Worm (Caenorhabditis elegans): ENCODE results near the gene emc-5.

Gene emc-5

DNA sequence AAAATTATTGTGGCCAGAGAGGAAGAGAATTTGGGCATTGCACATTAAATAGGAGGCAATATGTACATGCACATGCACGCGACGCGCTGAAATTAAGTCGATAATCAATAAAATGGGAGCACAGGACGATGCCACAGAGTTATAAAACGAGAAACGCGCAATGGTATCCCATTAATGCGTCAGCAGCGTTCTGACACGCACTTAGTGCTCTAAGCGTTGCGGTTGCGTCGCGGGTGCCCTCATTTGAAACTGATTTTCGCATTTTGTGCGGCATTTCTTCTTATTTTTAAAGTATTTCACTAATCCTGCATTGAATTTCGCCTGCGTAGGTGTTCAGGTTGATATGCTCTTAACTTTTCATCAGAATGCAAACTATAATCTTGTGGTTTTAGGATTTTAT is 43.6 kb upstream of the emc-5 start, which contains the start of gene rsp-1 (continued):
- TF ChIP-seq B0035.1 (tag; optimal IDR thresholded peaks at IDR 0.05) (peak; percentile 14), dpff-1 (tag; optimal IDR thresholded peaks at IDR 0.05) (no peak), madf-8 (GFP tag; conservative IDR thresholded peaks at IDR 0.05) (peak; percentile 57), ztf-22 (GFP tag; optimal IDR thresholded peaks at IDR 0.05) (no peak), mcd-1 (GFP tag; IDR thresholded peaks at IDR 0.05) (peak; percentile 90), aptf-2 (GFP tag; conservative IDR thresholded peaks at IDR 0.05) (no peak), C06A6.2 (GFP tag; conservative IDR thresholded peaks at IDR 0.05) (peak; percentile 45; the same call in 1 of the 2 replicates), dox-1 (GFP tag; IDR thresholded peaks at IDR 0.05) (peak; percentile 95), lag-1 (GFP tag; IDR thresholded peaks at IDR 0.05) (0 out of 2 replicates have a peak, but pooled peaks have one; percentile 48), ccch-3 (GFP tag; optimal IDR thresholded peaks at IDR 0.05) (no peak), B0336.3 (GFP tag; IDR thresholded peaks at IDR 0.05) (peak; percentile 83), ceh-40 (GFP tag; IDR thresholded peaks at IDR 0.05) (no peak), cebp-1 (GFP tag; IDR thresholded peaks at IDR 0.05) (peak; percentile 52), cebp-1 (tag; optimal IDR thresholded peaks at IDR 0.05) (peak; percentile 89), F39B2.1 (GFP tag; IDR thresholded peaks at IDR 0.05) (no peak), F57A8.1 (GFP tag; optimal IDR thresholded peaks at IDR 0.05) (no peak), hsf-1 (GFP tag; IDR thresholded peaks at IDR 0.05) (peak; percentile 12; the same call in 1 of the 2 replicates), attf-3 (GFP tag; conservative IDR thresholded peaks at IDR 0.05) (peak; percentile 79), hmg-1.2 (GFP tag; IDR thresholded peaks at IDR 0.05) (peak; percentile 61), ztf-18 (tag; optimal IDR thresholded peaks at IDR 0.05) (peak; percentile 99), ama-1 (optimal IDR thresholded peaks at IDR 0.05) (no peak), ama-1 (GFP tag; optimal IDR thresholded peaks at IDR 0.05) (no peak), mes-4 (tag; optimal IDR thresholded peaks at IDR 0.05) (no peak), B0261.1 (tag; optimal IDR thresholded peaks at IDR 0.05) (peak; percentile 12), hrde-1 (tag; optimal IDR thresholded peaks at IDR 0.05; ENCODE audit: borderline replicate concordance) (peak; percentile 36), zim-3 (tag; optimal IDR thresholded peaks at IDR 0.05) (no peak), F55B11.4 (tag; optimal IDR thresholded peaks at IDR 0.05; ENCODE audit: borderline replicate concordance, insufficient read depth) (no peak), ztf-26 (tag; optimal IDR thresholded peaks at IDR 0.05) (peak; percentile 71), athp-1 (tag; optimal IDR thresholded peaks at IDR 0.05) (peak; percentile 82), ceh-58 (GFP tag; IDR thresholded peaks at IDR 0.05) (no peak), T26A5.8 (tag; optimal IDR thresholded peaks at IDR 0.05) (no peak), madf-10 (tag; optimal IDR thresholded peaks at IDR 0.05) (peak; percentile 80), snpc-3.4 (tag; optimal IDR thresholded peaks at IDR 0.05) (peak; percentile 81), K12H6.12 (tag; optimal IDR thresholded peaks at IDR 0.05) (peak; percentile 80), ceh-27 (GFP tag; optimal IDR thresholded peaks at IDR 0.05) (peak; percentile 85), bed-2 (GFP tag; IDR thresholded peaks at IDR 0.05) (no peak), lin-54 (GFP tag; optimal IDR thresholded peaks at IDR 0.05) (peak; percentile 93), hlh-12 (tag; optimal IDR thresholded peaks at IDR 0.05) (no peak), tbp1 (GFP tag; optimal IDR thresholded peaks at IDR 0.05) (peak; percentile 72), snpc-1.3 (tag; optimal IDR thresholded peaks at IDR 0.05; ENCODE audit: insufficient read depth) (peak; percentile 72), pbrm-1 (GFP tag; IDR thresholded peaks at IDR 0.05) (peak; percentile 91), T07F8.4 (tag; optimal IDR thresholded peaks at IDR 0.05) (no peak), F52B5.7 (tag; optimal IDR thresholded peaks at IDR 0.05) (peak; percentile 16), rcor-1 (GFP tag; IDR thresholded peaks at IDR 0.05) (peak; percentile 88)

Measured in whole organism, young adult.